Worm (Caenorhabditis elegans) whole organism, young adult: ENCODE data around the gene clec-32.

Source experiments
- B0019.2 ChIP-seq: fragments of 200-800 bp; sonication (Bioruptor generic); conservative IDR thresholded peaks from 2 replicates; pipeline ENCODE4 v1.3.6; 2022; ENCODE audit warnings: missing genetic modification reagents, missing genetic modification characterization, missing compliant biosample characterization
- B0261.1 ChIP-seq: sonication (generic microtip); optimal IDR thresholded peaks from 2 replicates; lab custom pipeline; 2016; ENCODE audit warnings: mild to moderate bottlenecking, missing genetic modification characterization, moderate library complexity, missing compliant biosample characterization
- D2030.7 ChIP-seq: fragments of 200-800 bp; sonication (Bioruptor generic); IDR thresholded peaks from 2 replicates; pipeline ENCODE4 v1.3.6; 2022; ENCODE audit warnings: missing genetic modification reagents, missing genetic modification characterization, missing compliant biosample characterization
- F49E8.2 ChIP-seq: sonication (generic microtip); optimal IDR thresholded peaks from 3 replicates; lab custom pipeline; 2017; ENCODE audit warnings: missing genetic modification characterization, mild to moderate bottlenecking, missing compliant biosample characterization, antibody characterized with exemption, moderate library complexity; ENCODE audit not compliant: insufficient read depth
- F52B5.7 ChIP-seq: sonication (generic microtip); optimal IDR thresholded peaks from 2 replicates; lab custom pipeline; 2016; ENCODE audit warnings: mild to moderate bottlenecking, missing genetic modification characterization, missing compliant biosample characterization
- T07F8.4 ChIP-seq: sonication (generic microtip); optimal IDR thresholded peaks from 2 replicates; lab custom pipeline; 2016; ENCODE audit warnings: mild to moderate bottlenecking, missing genetic modification characterization, moderate library complexity, missing compliant biosample characterization
- ZK185.1 ChIP-seq: sonication (generic microtip); optimal IDR thresholded peaks from 2 replicates; lab custom pipeline; 2016; ENCODE audit warnings: mild to moderate bottlenecking, missing genetic modification characterization, missing compliant biosample characterization; ENCODE audit not compliant: poor library complexity, severe bottlenecking
- ama-1 ChIP-seq, 3 experiments: fragments of 150-350 bp in 1 of 3; sonication (generic microtip) in 2 of 3; optimal IDR thresholded peaks; 2 replicates each; lab custom pipeline; 2014 to 2018; ENCODE audit warnings: missing biosample characterization in 2 of 3, missing genetic modification characterization in 2 of 3, missing genetic modification reagents in 2 of 3
- aptf-2 ChIP-seq: fragments of 200-800 bp; sonication (Bioruptor generic); conservative IDR thresholded peaks from 2 replicates; pipeline ENCODE4 v1.3.6; 2022; ENCODE audit warnings: missing genetic modification reagents, missing genetic modification characterization, missing compliant biosample characterization
- aptf-3 ChIP-seq: fragments of 200-800 bp; sonication (Bioruptor generic); IDR thresholded peaks from 2 replicates; pipeline ENCODE4 v1.3.6; 2022; ENCODE audit warnings: missing genetic modification characterization, missing compliant biosample characterization
- athp-1 ChIP-seq: sonication (generic microtip); optimal IDR thresholded peaks from 2 replicates; lab custom pipeline; 2017; ENCODE audit warnings: mild to moderate bottlenecking, missing genetic modification characterization, missing compliant biosample characterization
- attf-3 ChIP-seq: fragments of 200-800 bp; sonication (Bioruptor generic); conservative IDR thresholded peaks from 2 replicates; pipeline ENCODE4 v1.3.6; 2022; ENCODE audit warnings: missing genetic modification reagents, missing genetic modification characterization, missing compliant biosample characterization
- attf-6 ChIP-seq: fragments of 200-800 bp; sonication (Bioruptor generic); IDR thresholded peaks from 2 replicates; pipeline ENCODE4 v1.3.6; 2022; ENCODE audit warnings: missing genetic modification reagents, missing genetic modification characterization, missing compliant biosample characterization
- bed-2 ChIP-seq: fragments of 200-800 bp; sonication (Bioruptor generic); IDR thresholded peaks from 2 replicates; pipeline ENCODE4 v1.3.6; 2022; ENCODE audit warnings: missing genetic modification reagents, missing genetic modification characterization, missing compliant biosample characterization
- ceh-27 ChIP-seq: fragments of 200-800 bp; sonication (Bioruptor generic); optimal IDR thresholded peaks from 2 replicates; lab custom pipeline; 2018; ENCODE audit warnings: mild to moderate bottlenecking, missing genetic modification characterization, moderate library complexity, missing compliant biosample characterization
- ceh-40 ChIP-seq: fragments of 200-800 bp; sonication (Bioruptor generic); IDR thresholded peaks from 2 replicates; pipeline ENCODE4 v1.3.6; 2022; ENCODE audit warnings: missing genetic modification characterization, missing compliant biosample characterization
- ceh-91 ChIP-seq: fragments of 200-800 bp; sonication (Bioruptor generic); IDR thresholded peaks from 2 replicates; pipeline ENCODE4 v1.3.6; 2022; ENCODE audit warnings: missing genetic modification reagents, missing genetic modification characterization, missing compliant biosample characterization
- dpl-1 ChIP-seq: fragments of 150-350 bp; optimal IDR thresholded peaks from 2 replicates; lab custom pipeline; 2014; ENCODE audit warnings: missing biosample characterization, missing genetic modification reagents, missing genetic modification characterization
- egrh-3 ChIP-seq: fragments of 200-800 bp; sonication (Bioruptor generic); IDR thresholded peaks from 2 replicates; pipeline ENCODE4 v1.3.6; 2022; ENCODE audit warnings: missing genetic modification reagents, missing genetic modification characterization, missing compliant biosample characterization
- him-1 ChIP-seq: sonication (generic microtip); optimal IDR thresholded peaks from 2 replicates; lab custom pipeline; 2016; ENCODE audit warnings: missing genotype, missing genetic modification reagents, missing genetic modification characterization, missing compliant biosample characterization
- lin-40 ChIP-seq: sonication (generic microtip); optimal IDR thresholded peaks from 2 replicates; lab custom pipeline; 2016; ENCODE audit warnings: missing genetic modification characterization, mild to moderate bottlenecking, missing compliant biosample characterization, missing genotype, missing genetic modification reagents
- lsl-1 ChIP-seq: fragments of 200-800 bp; sonication (Bioruptor generic); optimal IDR thresholded peaks from 2 replicates; lab custom pipeline; 2018; ENCODE audit warnings: mild to moderate bottlenecking, missing genetic modification characterization, moderate library complexity, missing compliant biosample characterization
- madf-8 ChIP-seq: fragments of 200-800 bp; sonication (Bioruptor generic); conservative IDR thresholded peaks from 2 replicates; pipeline ENCODE4 v1.3.6; 2022; ENCODE audit warnings: missing genetic modification reagents, missing genetic modification characterization, missing compliant biosample characterization
- mel-28 ChIP-seq: sonication (generic microtip); optimal IDR thresholded peaks from 2 replicates; lab custom pipeline; 2016; ENCODE audit warnings: borderline replicate concordance, mild to moderate bottlenecking, missing genetic modification characterization, missing compliant biosample characterization
- mxl-1 ChIP-seq: sonication (generic microtip); optimal IDR thresholded peaks from 2 replicates; lab custom pipeline; 2016; ENCODE audit warnings: missing genetic modification characterization, missing compliant biosample characterization
- nfyb-1 ChIP-seq: fragments of 200-800 bp; sonication (Bioruptor generic); IDR thresholded peaks from 2 replicates; pipeline ENCODE4 v1.3.6; 2022; ENCODE audit warnings: missing genetic modification reagents, missing genetic modification characterization, missing compliant biosample characterization
- nhr-27 ChIP-seq: fragments of 200-800 bp; sonication (Bioruptor generic); optimal IDR thresholded peaks from 2 replicates; lab custom pipeline; 2018; ENCODE audit warnings: mild to moderate bottlenecking, missing genetic modification characterization, moderate library complexity, missing compliant biosample characterization
- rpc-1 ChIP-seq, 2 experiments: fragments of 150-350 bp in 1 of 2; sonication (generic microtip) in 1 of 2; optimal IDR thresholded peaks; 2 replicates each; lab custom pipeline; 2014 to 2018; ENCODE audit warnings: missing biosample characterization in 1 of 2, missing genetic modification characterization in 1 of 2, missing genetic modification reagents in 1 of 2, missing genotype in 1 of 2
- sea-2 ChIP-seq: fragments of 200-800 bp; sonication (Bioruptor generic); IDR thresholded peaks from 2 replicates; pipeline ENCODE4 v1.3.6; 2022; ENCODE audit warnings: missing genetic modification characterization, missing compliant biosample characterization
- somi-1 ChIP-seq: fragments of 200-800 bp; sonication (Bioruptor generic); optimal IDR thresholded peaks from 2 replicates; lab custom pipeline; 2018; ENCODE audit warnings: mild to moderate bottlenecking, missing genetic modification characterization, missing compliant biosample characterization
- tbp1 ChIP-seq: fragments of 200-800 bp; sonication (Bioruptor generic); optimal IDR thresholded peaks from 2 replicates; lab custom pipeline; 2018; ENCODE audit warnings: mild to moderate bottlenecking, missing genetic modification characterization, missing compliant biosample characterization
- tlf-1 ChIP-seq: fragments of 200-800 bp; sonication (Bioruptor generic); optimal IDR thresholded peaks from 2 replicates; lab custom pipeline; 2018; ENCODE audit warnings: mild to moderate bottlenecking, missing genetic modification characterization, missing compliant biosample characterization
- unc-62 ChIP-seq: fragments of 150-350 bp; optimal IDR thresholded peaks from 2 replicates; lab custom pipeline; 2014; ENCODE audit warnings: missing biosample characterization, missing genetic modification reagents, missing genetic modification characterization
- zfh-2 ChIP-seq: fragments of 200-800 bp; sonication (Bioruptor generic); conservative IDR thresholded peaks from 2 replicates; pipeline ENCODE4 v1.3.6; 2022; ENCODE audit warnings: missing genetic modification reagents, missing genetic modification characterization, missing compliant biosample characterization
- ztf-22 ChIP-seq: fragments of 200-800 bp; sonication (Bioruptor generic); optimal IDR thresholded peaks from 2 replicates; lab custom pipeline; 2018; ENCODE audit warnings: mild to moderate bottlenecking, missing genetic modification characterization, moderate library complexity, missing compliant biosample characterization
- ztf-28 ChIP-seq: fragments of 200-800 bp; sonication (Bioruptor generic); IDR thresholded peaks from 2 replicates; pipeline ENCODE4 v1.3.6; 2022; ENCODE audit warnings: missing genetic modification reagents, missing genetic modification characterization, missing compliant biosample characterization

The clec-32 gene

ce11 chrV:16836100-16836499, 25.5 kb downstream of the clec-32 start (continued):
- no peak for TF ChIP-seq athp-1 (tag; lab: Kevin White, UChicago)
- no peak for TF ChIP-seq him-1 (tag; lab: Kevin White, UChicago)
- TF ChIP-seq F52B5.7 (tag; lab: Kevin White, UChicago): no peak
- no peak for TF ChIP-seq mxl-1 (tag; lab: Kevin White, UChicago)

ce11 chrV:16834989-16835388, 26.6 kb downstream of the clec-32 start, which contains the start of gene tni-3:
TSS of gene tni-3 (minus strand) at chrV:16835128.
- TF ChIP-seq F49E8.2 (no peak), ceh-27 (no peak), attf-6 (GFP tag; lab: Robert Waterston, UW) (no peak), aptf-2 (no peak), him-1 (tag; lab: Kevin White, UChicago) (no peak), aptf-3 (GFP tag; lab: Robert Waterston, UW) (no peak), ztf-28 (GFP tag; lab: Robert Waterston, UW) (no peak)

ce11 chrV:16833672-16834071, 27.9 kb downstream of the clec-32 start:
- peak; percentile 52; the same call in 1 of the 2 replicates for TF ChIP-seq egrh-3 (GFP tag; lab: Robert Waterston, UW)
- TF ChIP-seq tbp1: no peak
- no peak for TF ChIP-seq attf-3 (GFP tag; lab: Robert Waterston, UW)
- TF ChIP-seq, all 124 proteins: peak for 1

- TF ChIP-seq ceh-91: no peak
- TF ChIP-seq zfh-2 (GFP tag; lab: Robert Waterston, UW): no peak
- no peak for TF ChIP-seq rpc-1 (optimal IDR thresholded peaks at IDR 0.05; lab: Kevin White, UChicago)
- TF ChIP-seq rpc-1 (tag; optimal IDR thresholded peaks at IDR 0.05; lab: Kevin White, UChicago): no peak
- TF ChIP-seq mxl-1 (tag; lab: Kevin White, UChicago): no peak
- no peak for TF ChIP-seq lsl-1 (GFP tag; lab: Kevin White, UChicago)
- no peak for TF ChIP-seq ama-1 (optimal IDR thresholded peaks at IDR 0.05; lab: Kevin White, UChicago)
- no peak for TF ChIP-seq ama-1 (GFP tag; optimal IDR thresholded peaks at IDR 0.05; lab: Kevin White, UChicago)
- no peak for TF ChIP-seq madf-8
- TF ChIP-seq D2030.7 (GFP tag; lab: Robert Waterston, UW): no peak
- TF ChIP-seq ztf-22: no peak
- no peak for TF ChIP-seq ZK185.1 (tag; lab: Kevin White, UChicago)
- TF ChIP-seq bed-2: no peak
Measured at ce11 chrV:16832865-16833264, 28.8 kb downstream of the clec-32 start, which contains the start of gene phy-3. TSS of gene phy-3 (plus strand) at chrV:16833165.

- TF ChIP-seq ceh-40 (GFP tag; lab: Robert Waterston, UW): no peak
- no peak for TF ChIP-seq B0019.2 (GFP tag; lab: Robert Waterston, UW)
- TF ChIP-seq tlf-1: no peak
- no peak for TF ChIP-seq mxl-1 (tag; lab: Kevin White, UChicago)
- TF ChIP-seq attf-6 (GFP tag; lab: Robert Waterston, UW): no peak
- no peak for TF ChIP-seq unc-62 (GFP tag; lab: Kevin White, UChicago)
- TF ChIP-seq, all 124 proteins: peak for 0
Measured at ce11 chrV:16831921-16832320, 29.7 kb downstream of the clec-32 start, which contains the start of gene srh-215. TSS of gene srh-215 (minus strand) at chrV:16832021.

ce11 chrV:16831310-16831709, 30.3 kb downstream of the clec-32 start:
- TF ChIP-seq nfyb-1 (GFP tag; lab: Robert Waterston, UW) (no peak), mel-28 (no peak), sea-2 (GFP tag; lab: Robert Waterston, UW) (no peak), dpl-1 (GFP tag; lab: Kevin White, UChicago) (no peak), nhr-27 (tag; lab: Kevin White, UChicago) (no peak), T07F8.4 (tag; lab: Kevin White, UChicago) (no peak), somi-1 (GFP tag; lab: Kevin White, UChicago) (no peak), B0019.2 (GFP tag; lab: Robert Waterston, UW) (no peak), lin-40 (tag; lab: Kevin White, UChicago) (no peak), B0261.1 (tag; lab: Kevin White, UChicago) (no peak)
- TF ChIP-seq, all 124 proteins: peak for 0
